Fruit fly (Drosophila melanogaster): ENCODE results near the gene Srp14.

DNA sequence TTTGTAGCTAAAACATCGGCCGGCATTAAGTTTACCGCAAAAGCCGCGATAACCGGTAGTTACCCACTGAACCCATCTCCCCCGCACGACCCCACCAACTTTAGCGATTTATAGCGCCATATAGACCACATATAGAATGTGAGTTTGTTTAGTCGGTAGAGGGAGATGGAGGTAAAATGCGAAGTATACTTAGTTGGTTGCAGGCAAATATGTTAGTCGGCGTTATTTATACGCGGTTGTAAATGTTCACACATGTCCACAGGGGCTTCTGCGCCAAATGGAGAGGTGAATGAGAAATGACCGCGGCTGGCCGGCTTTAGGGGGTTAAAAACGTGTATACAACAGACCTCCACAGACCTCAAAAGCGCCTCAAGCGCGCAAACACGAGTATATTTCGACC lies 34.2 kb upstream of the Srp14 start:
- TF ChIP-seq CG8478 (optimal IDR thresholded peaks at IDR 0.05) (no peak), CTCF (optimal IDR thresholded peaks at IDR 0.05) (no peak)

All from S2 (cell line).